Worm (Caenorhabditis elegans) whole organism, dauer: Measurements from ENCODE around the gene C47E12.11.

Source experiments
- unc-62 ChIP-seq: sonication (generic microtip); optimal IDR thresholded peaks from 2 replicates; lab custom pipeline; 2017; ENCODE audit warnings: missing biosample characterization, missing genetic modification reagents, missing genetic modification characterization

The C47E12.11 gene

ce11 chrIV:9969081-9969480 lies at the start of gene C47E12.11, which contains the start of gene kin-5:
Gene C47E12.11 (plus strand): TSS chrIV:9969400.
Gene kin-5 (minus strand): TSS chrIV:9969181.
- no peak for TF ChIP-seq unc-62 (GFP tag; lab: Kevin White, UChicago)

DNA sequence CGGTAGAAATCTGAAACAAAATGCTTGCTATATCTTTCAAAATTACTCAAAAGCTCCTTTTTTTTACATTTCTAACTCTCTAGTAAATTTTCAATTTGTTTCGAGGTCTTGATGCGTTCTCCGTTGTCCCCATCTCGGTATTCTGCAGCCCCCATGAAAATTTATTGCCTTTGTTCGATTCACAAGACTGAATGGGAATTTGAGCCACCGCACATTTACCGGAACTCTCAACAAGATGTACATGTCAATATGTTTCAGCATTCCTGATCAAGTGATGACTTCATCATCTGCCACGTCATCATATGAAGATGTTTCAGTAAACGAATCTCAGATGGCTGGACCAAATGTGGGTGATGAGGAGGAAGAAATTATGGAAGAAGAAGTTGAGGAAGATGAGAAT lies 48.8 kb upstream of the C47E12.11 start:
- no peak for TF ChIP-seq unc-62 (GFP tag; lab: Kevin White, UChicago)

- TF ChIP-seq unc-62 (GFP tag; lab: Kevin White, UChicago): no peak
Measured at ce11 chrIV:9924419-9924818, 44.8 kb upstream of the C47E12.11 start.

DNA sequence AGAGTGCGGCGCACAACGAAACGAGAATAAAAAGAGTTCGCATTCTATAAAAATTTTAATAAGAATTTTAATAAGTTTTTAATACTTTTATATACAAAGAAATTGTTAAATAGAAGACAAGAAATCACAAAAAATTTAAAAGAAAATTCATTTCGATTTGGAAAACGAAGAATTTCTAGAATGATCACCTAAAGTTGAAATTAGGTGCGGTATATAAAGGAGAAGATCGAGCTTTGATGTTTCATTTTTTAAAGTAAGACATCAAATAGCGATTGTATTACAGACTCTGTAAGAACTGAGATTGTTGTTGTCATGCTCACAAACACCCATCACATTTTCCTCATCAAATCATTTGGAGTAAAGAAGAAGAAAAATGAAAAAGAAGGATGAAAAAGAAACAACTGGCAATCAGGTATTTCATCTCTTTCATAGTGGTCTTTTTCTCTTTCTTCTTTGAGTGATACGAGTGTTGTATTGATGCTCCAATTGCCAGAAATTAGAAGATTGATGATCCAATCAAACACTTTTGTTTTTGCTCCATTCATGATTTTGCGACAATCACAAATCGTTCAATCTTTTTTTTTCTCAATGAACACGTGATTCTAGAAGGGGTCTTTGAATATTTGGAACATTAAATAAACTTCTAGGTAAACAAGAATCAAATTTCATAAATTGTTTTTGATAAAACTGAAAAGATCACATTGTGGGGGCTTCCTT lies 40.9 kb upstream of the C47E12.11 start, which contains the start of gene dur-1:
TSS of gene dur-1 (minus strand) at position 51 of the 717 bp plus-strand sequence.
- no peak for TF ChIP-seq unc-62 (GFP tag; lab: Kevin White, UChicago)

ce11 chrIV:9932055-9932454 lies 37.1 kb upstream of the C47E12.11 start, which contains the start of the genes trmt-10A and F25H8.2:
Gene trmt-10A (minus strand): TSS chrIV:9932213.
Gene F25H8.2 (plus strand): TSS chrIV:9932235.
- TF ChIP-seq unc-62 (GFP tag; lab: Kevin White, UChicago): no peak

DNA sequence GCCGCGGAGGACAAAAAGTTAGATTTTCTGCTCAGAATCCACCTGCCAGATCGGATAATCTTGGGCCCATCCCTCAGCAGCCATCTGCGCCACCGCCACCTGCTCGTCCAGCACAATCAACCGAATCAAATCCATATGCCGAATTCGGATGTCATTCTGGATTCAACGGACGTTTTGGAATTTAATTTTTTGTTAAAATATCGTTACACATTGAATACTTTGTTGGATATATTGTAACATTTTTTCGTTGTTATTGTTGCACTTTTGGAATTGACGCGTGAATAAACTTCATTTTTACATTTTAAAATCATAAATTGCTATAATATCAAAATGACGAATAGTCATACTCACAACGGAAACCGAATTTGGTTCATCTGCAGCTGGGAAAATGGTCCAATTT lies 35.6 kb upstream of the C47E12.11 start, which contains the start of gene spe-29:
TSS of gene spe-29 (plus strand) at position 301 of the 400 bp plus-strand sequence.
- TF ChIP-seq unc-62 (GFP tag; lab: Kevin White, UChicago): no peak

ce11 chrIV:9943214-9943613 lies 26.0 kb upstream of the C47E12.11 start:
- no peak for TF ChIP-seq unc-62 (GFP tag; lab: Kevin White, UChicago)

- no peak for TF ChIP-seq unc-62 (GFP tag; lab: Kevin White, UChicago)
Measured at ce11 chrIV:9944279-9944678, 24.9 kb upstream of the C47E12.11 start.

DNA sequence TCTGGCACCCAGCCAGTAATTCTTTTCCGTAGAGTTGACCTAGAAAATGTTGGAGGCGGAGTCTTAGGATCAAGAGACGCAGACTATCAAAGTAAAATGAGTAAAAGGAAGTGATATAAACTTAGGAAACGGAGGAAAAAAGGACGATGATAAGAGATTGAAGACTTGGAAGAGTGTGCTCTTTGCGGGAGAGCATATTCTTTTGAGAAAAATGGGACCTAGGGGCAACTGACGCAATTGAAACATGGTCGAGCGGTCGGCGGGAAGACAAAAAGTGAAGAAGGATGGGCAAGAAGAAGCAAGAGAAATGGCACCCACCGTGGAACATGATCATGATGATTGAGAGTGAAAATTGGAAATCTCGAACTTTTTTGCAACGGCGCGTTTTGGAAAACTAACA lies 21.2 kb upstream of the C47E12.11 start:
- TF ChIP-seq unc-62 (GFP tag; lab: Kevin White, UChicago): no peak

- no peak for TF ChIP-seq unc-62 (GFP tag; lab: Kevin White, UChicago)
Measured at ce11 chrIV:9953333-9953732, 15.9 kb upstream of the C47E12.11 start, which contains the start of gene gon-1. Gene gon-1 (minus strand): TSS chrIV:9953433.

ce11 chrIV:9963945-9964344 lies 5.3 kb upstream of the C47E12.11 start, which contains the start of gene T13H10.2:
Gene T13H10.2 (plus strand): TSS chrIV:9964245.
- TF ChIP-seq unc-62 (GFP tag; lab: Kevin White, UChicago): no peak

- TF ChIP-seq unc-62 (GFP tag; lab: Kevin White, UChicago): no peak
Measured at ce11 chrIV:9972629-9973028, 3.4 kb downstream of the C47E12.11 start, which contains the start of the genes C47E12.12 and C47E12.10. Gene C47E12.12 (minus strand): TSS chrIV:9972729. Gene C47E12.10 (plus strand): TSS chrIV:9972800.

DNA sequence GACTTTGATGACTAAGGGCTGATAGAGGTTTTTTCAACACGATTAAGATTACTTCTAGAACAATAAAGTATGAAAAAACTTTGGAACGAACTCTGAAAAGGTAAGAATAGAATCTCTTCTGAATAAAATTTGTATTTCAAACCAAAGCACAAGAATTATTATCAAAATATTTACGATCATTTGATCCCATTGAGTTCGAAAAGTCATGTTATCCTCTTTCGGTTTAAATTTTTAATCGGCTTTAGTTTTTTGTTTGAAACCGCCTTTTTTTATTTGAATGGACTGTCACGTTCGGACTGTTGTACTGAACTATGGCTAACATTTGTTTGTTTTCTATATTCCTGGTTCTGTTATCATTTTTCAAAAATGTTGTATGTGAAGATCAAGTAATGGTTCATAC lies 5.2 kb downstream of the C47E12.11 start, which contains the start of gene C47E12.9:
TSS of gene C47E12.9 (plus strand) at position 301 of the 400 bp plus-strand sequence.
- TF ChIP-seq unc-62 (GFP tag; lab: Kevin White, UChicago): no peak

DNA sequence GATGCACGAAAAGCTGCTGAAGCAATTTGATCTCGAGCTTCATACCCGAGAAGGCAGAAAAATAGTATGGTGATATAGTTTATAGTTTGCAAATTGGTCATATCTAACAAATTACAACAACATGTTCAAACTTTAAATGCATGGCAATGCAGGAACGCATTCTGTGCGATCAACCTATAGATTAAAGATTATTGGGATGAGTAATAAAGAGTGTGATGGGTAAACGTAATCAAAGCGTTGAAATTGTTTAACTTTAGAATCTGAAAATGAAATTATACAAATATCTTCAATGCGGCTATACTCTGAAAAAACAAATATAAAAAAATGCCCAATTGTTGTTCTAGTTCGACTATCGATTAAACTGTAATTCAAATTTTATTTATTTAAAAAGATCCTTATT lies 7.1 kb downstream of the C47E12.11 start, which contains the start of gene C47E12.14:
TSS of gene C47E12.14 (minus strand) at position 101 of the 400 bp plus-strand sequence.
- no peak for TF ChIP-seq unc-62 (GFP tag; lab: Kevin White, UChicago)

- no peak for TF ChIP-seq unc-62 (GFP tag; lab: Kevin White, UChicago)
Measured at ce11 chrIV:9977602-9978172, 8.5 kb downstream of the C47E12.11 start, which contains the start of gene dhp-2. Gene dhp-2 (plus strand): TSS chrIV:9978122.

DNA sequence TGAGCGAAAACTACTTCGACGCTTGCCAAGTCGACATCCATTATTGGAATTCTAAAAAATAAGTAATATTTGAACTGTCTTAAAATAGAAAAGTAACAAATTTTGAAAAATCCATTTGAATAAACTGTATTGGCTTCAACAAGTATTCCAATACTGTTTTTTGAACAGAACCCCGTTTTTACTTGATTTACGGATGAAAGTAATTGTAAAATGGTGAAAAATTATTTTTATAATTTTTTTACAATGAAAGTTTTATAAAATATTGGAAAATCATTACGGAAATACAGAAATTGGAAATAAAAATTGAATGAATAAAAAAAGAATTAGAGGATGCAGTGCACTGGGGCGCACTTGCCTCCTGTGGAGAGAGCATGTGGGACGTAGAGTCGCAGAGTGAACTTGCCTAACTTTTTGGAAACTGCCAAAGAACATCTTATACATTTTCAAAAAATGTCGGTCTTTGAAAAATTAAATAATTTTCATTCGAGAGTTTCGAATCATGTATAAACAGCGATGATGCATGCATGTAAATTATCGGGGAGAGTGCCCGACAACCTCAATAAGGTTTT lies 13.1 kb downstream of the C47E12.11 start, which contains the start of gene rrp-1:
TSS of gene rrp-1 (minus strand) at position 51 of the 569 bp plus-strand sequence.
- TF ChIP-seq unc-62 (GFP tag; lab: Kevin White, UChicago): no peak
